Worm (Caenorhabditis elegans) whole organism, L1 larva: Measurements from ENCODE around the gene F53B7.7.

ENCODE experiments used
- ceh-8 ChIP-seq: fragments of 200-800 bp; sonication (Bioruptor generic); optimal IDR thresholded peaks from 2 replicates; lab custom pipeline; 2018; ENCODE audit warnings: mild to moderate bottlenecking, missing genetic modification characterization, moderate library complexity, missing compliant biosample characterization
- ceh-88 ChIP-seq: fragments of 200-800 bp; sonication (Bioruptor generic); IDR thresholded peaks from 2 replicates; pipeline ENCODE4 v1.3.6; 2022; ENCODE audit warnings: missing genetic modification characterization, missing compliant biosample characterization
- ces-1 ChIP-seq: fragments of 150-350 bp; optimal IDR thresholded peaks from 2 replicates; lab custom pipeline; 2014; ENCODE audit warnings: missing biosample characterization, missing genetic modification reagents, missing genetic modification characterization
- dpl-1 ChIP-seq, 3 experiments: fragments of 150-350 bp in 2 of 3; sonication (generic microtip) in 1 of 3; optimal IDR thresholded peaks; 2 replicates each; lab custom pipeline; 2014 to 2017; ENCODE audit warnings: missing biosample characterization in 3 of 3, missing genetic modification characterization in 3 of 3, missing genetic modification reagents in 3 of 3
- hlh-17 ChIP-seq: fragments of 200-800 bp; sonication (Bioruptor generic); optimal IDR thresholded peaks from 2 replicates; lab custom pipeline; 2018; ENCODE audit warnings: missing genetic modification characterization, mild to moderate bottlenecking, missing compliant biosample characterization, moderate library complexity, borderline replicate concordance
- lin-13 ChIP-seq: fragments of 150-350 bp; optimal IDR thresholded peaks from 2 replicates; lab custom pipeline; 2014; ENCODE audit warnings: missing biosample characterization, missing genetic modification reagents, missing genetic modification characterization
- lin-14 ChIP-seq: fragments of 200-800 bp; sonication (Bioruptor generic); optimal IDR thresholded peaks from 2 replicates; lab custom pipeline; 2018; ENCODE audit warnings: mild to moderate bottlenecking, missing genetic modification characterization, moderate library complexity, missing compliant biosample characterization
- lin-39 ChIP-seq: fragments of 150-350 bp; optimal IDR thresholded peaks from 2 replicates; lab custom pipeline; 2014; ENCODE audit warnings: missing biosample characterization, missing genetic modification reagents, missing genetic modification characterization
- lsy-2 ChIP-seq, 2 experiments: fragments of 150-350 bp; optimal IDR thresholded peaks; 2 replicates each; lab custom pipeline; 2014; ENCODE audit warnings: missing biosample characterization in 2 of 2, missing genetic modification characterization in 2 of 2
- mdl-1 ChIP-seq, 2 experiments: fragments of 150-350 bp; optimal IDR thresholded peaks; 2 replicates each; lab custom pipeline; 2014 to 2017; ENCODE audit warnings: missing biosample characterization in 2 of 2, missing genetic modification characterization in 2 of 2, inconsistent platforms in 1 of 2
- tlp-1 ChIP-seq: fragments of 150-350 bp; optimal IDR thresholded peaks from 2 replicates; lab custom pipeline; 2014; ENCODE audit warnings: missing biosample characterization, missing genetic modification characterization
- unc-130 ChIP-seq: fragments of 150-350 bp; optimal IDR thresholded peaks from 2 replicates; lab custom pipeline; 2017; ENCODE audit warnings: missing biosample characterization, missing genetic modification characterization, inconsistent platforms

- no peak for TF ChIP-seq lin-39
- no peak for TF ChIP-seq lsy-2 (tag; optimal IDR thresholded peaks at IDR 0.05; lab: Kevin White, UChicago)
- no peak for TF ChIP-seq lin-13
- TF ChIP-seq lin-14 (GFP tag; lab: Kevin White, UChicago), result no peak
- no peak for TF ChIP-seq ces-1
- TF ChIP-seq ceh-88, result no peak
- no peak for TF ChIP-seq hlh-17 (GFP tag; lab: Kevin White, UChicago)
- no peak for TF ChIP-seq tlp-1
- TF ChIP-seq mdl-1 (tag; optimal IDR thresholded peaks at IDR 0.05; lab: Kevin White, UChicago), result no peak
- TF ChIP-seq dpl-1 (GFP tag; optimal IDR thresholded peaks at IDR 0.05; lab: Kevin White, UChicago), result no peak
- TF ChIP-seq ceh-8 (GFP tag; lab: Kevin White, UChicago), result no peak
- no peak for TF ChIP-seq unc-130 (tag; lab: Kevin White, UChicago)
These were observed 43.6 kb downstream of the F53B7.7 start, which contains the start of gene C45B11.2 for ce11 chrV:11042538-11042937.
